Fruit fly (Drosophila melanogaster): ENCODE data around the gene ChT.
A peak's percentile ranks its signal among the peaks of the same experiment; 100 is the strongest.

The ChT gene

DNA sequence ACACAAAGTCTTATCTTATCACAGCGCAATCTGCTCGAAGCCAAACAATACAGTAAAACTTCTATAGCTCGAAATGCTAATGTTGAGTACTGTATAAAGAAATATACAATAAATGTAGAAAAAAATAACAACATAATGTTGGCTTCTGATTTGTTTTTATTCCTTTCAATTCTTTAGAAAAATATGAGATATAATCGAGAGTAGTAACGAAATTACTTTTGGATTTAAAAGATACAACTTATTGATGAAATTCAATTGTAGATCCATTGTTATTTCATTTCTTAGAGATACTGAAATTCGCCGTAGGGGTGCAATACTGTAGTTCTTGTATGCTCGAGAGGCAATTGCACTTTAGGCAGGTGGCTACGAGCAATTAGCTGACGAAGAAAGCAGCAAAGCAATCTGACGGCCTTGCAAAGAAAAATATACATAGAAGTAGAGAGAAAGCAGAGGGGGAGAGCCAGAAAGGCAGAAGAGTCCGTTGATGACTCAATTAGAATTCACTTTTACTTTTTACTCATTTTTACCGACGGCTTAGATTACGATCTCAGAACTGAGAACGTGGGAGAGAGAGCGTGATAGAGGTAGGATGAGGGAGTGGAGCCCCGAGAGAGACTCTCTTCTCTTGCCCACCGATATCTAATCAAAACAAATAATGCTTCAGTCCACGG is 9.8 kb upstream of the ChT start (continued):
- peak; percentile 24; the same call in 1 of the 2 replicates for TF ChIP-seq ssp (GFP tag; IDR thresholded peaks at IDR 0.05)
- TF ChIP-seq CG12744 (GFP tag; optimal IDR thresholded peaks at IDR 0.05), result no peak
- no peak for TF ChIP-seq CG31388 (GFP tag; optimal IDR thresholded peaks at IDR 0.05)
- TF ChIP-seq sisA (GFP tag; IDR thresholded peaks at IDR 0.05), result peak; percentile 50
- 0 out of 3 replicates have a peak, but pooled peaks have one; percentile 28 for TF ChIP-seq croc (GFP tag; conservative IDR thresholded peaks at IDR 0.05)
- TF ChIP-seq CG5180 (GFP tag; optimal IDR thresholded peaks at IDR 0.05), result peak; percentile 14
- TF ChIP-seq PHDP (tag; optimal IDR thresholded peaks at IDR 0.05), result peak; percentile 65
- no peak for TF ChIP-seq CG31365 (tag; optimal IDR thresholded peaks at IDR 0.05)
- TF ChIP-seq Eip74EF (GFP tag; optimal IDR thresholded peaks at IDR 0.05), result peak in 1 of 2 experiments; percentile 84
- TF ChIP-seq CG17186 (GFP tag; optimal IDR thresholded peaks at IDR 0.05), result no peak
- no peak for TF ChIP-seq pan (optimal IDR thresholded peaks at IDR 0.05)
- peak in 1 of 2 experiments; percentile 26 for TF ChIP-seq pan (GFP tag; optimal IDR thresholded peaks at IDR 0.05 in 1 of 2, IDR thresholded peaks at IDR 0.05 in 1 of 2)
- peak; percentile 70 for TF ChIP-seq unpg (GFP tag; optimal IDR thresholded peaks at IDR 0.05)
- no peak for TF ChIP-seq bowl (GFP tag; IDR thresholded peaks at IDR 0.05)
- no peak for TF ChIP-seq pnt (GFP tag; optimal IDR thresholded peaks at IDR 0.05)
- no peak for TF ChIP-seq CG6791 (GFP tag; IDR thresholded peaks at IDR 0.05; ENCODE audit: partially characterized antibody)
- TF ChIP-seq Rfx (GFP tag; IDR thresholded peaks at IDR 0.05), result no peak
- TF ChIP-seq Antp (GFP tag; optimal IDR thresholded peaks at IDR 0.05), result no peak
- TF ChIP-seq ems (GFP tag; optimal IDR thresholded peaks at IDR 0.05), result no peak
- no peak for TF ChIP-seq h (optimal IDR thresholded peaks at IDR 0.05)
- peak; percentile 44 for TF ChIP-seq Xrp1 (GFP tag; IDR thresholded peaks at IDR 0.05)
- no peak for TF ChIP-seq scrt (GFP tag; optimal IDR thresholded peaks at IDR 0.05)
- TF ChIP-seq cato (GFP tag; optimal IDR thresholded peaks at IDR 0.05; ENCODE audit: borderline replicate concordance), result no peak
- no peak for TF ChIP-seq Hey (tag; optimal IDR thresholded peaks at IDR 0.05)
- TF ChIP-seq HLH54F (GFP tag; optimal IDR thresholded peaks at IDR 0.05), result no peak
- TF ChIP-seq wek (GFP tag; optimal IDR thresholded peaks at IDR 0.05), result no peak
- no peak for TF ChIP-seq MTF-1 (GFP tag; optimal IDR thresholded peaks at IDR 0.05; ENCODE audit: borderline replicate concordance)
- TF ChIP-seq mld (GFP tag; IDR thresholded peaks at IDR 0.05; ENCODE audit: partially characterized antibody), result no peak
- no peak for TF ChIP-seq CTCF (GFP tag; optimal IDR thresholded peaks at IDR 0.05)
- TF ChIP-seq toy (GFP tag; IDR thresholded peaks at IDR 0.05), result no peak
- TF ChIP-seq CG8924 (tag; optimal IDR thresholded peaks at IDR 0.05), result peak; percentile 61
- no peak for TF ChIP-seq CG7928 (GFP tag; optimal IDR thresholded peaks at IDR 0.05)
- peak; percentile 34 for TF ChIP-seq CG10979 (tag; optimal IDR thresholded peaks at IDR 0.05)
- no peak for TF ChIP-seq al (GFP tag; IDR thresholded peaks at IDR 0.05)
- no peak for TF ChIP-seq CG9876 (GFP tag; optimal IDR thresholded peaks at IDR 0.05)
- TF ChIP-seq ttk (GFP tag; IDR thresholded peaks at IDR 0.05), result 0 out of 2 replicates have a peak, but pooled peaks have one; percentile 29
- peak; percentile 69 for TF ChIP-seq ind (GFP tag; optimal IDR thresholded peaks at IDR 0.05)
- no peak for TF ChIP-seq Asciz (GFP tag; optimal IDR thresholded peaks at IDR 0.05)
- TF ChIP-seq CG42726 (GFP tag; IDR thresholded peaks at IDR 0.05; ENCODE audit: partially characterized antibody), result no peak
- TF ChIP-seq gsb (GFP tag; IDR thresholded peaks at IDR 0.05), result no peak
- TF ChIP-seq vnd (GFP tag; IDR thresholded peaks at IDR 0.05; ENCODE audit: partially characterized antibody), result no peak
- TF ChIP-seq Oli (tag; optimal IDR thresholded peaks at IDR 0.05), result peak; percentile 63
- peak; percentile 41 for TF ChIP-seq CG9727 (GFP tag; optimal IDR thresholded peaks at IDR 0.05)
- no peak for TF ChIP-seq B-H1 (GFP tag; IDR thresholded peaks at IDR 0.05)
- TF ChIP-seq phol (tag; optimal IDR thresholded peaks at IDR 0.05), result peak; percentile 76
- TF ChIP-seq CG17385 (GFP tag; optimal IDR thresholded peaks at IDR 0.05), result peak; percentile 40
- TF ChIP-seq ewg (GFP tag; optimal IDR thresholded peaks at IDR 0.05), result peak; percentile 43
- TF ChIP-seq Optix (GFP tag; IDR thresholded peaks at IDR 0.05), result no peak
- TF ChIP-seq CG7556 (GFP tag; optimal IDR thresholded peaks at IDR 0.05), result peak; percentile 68
- no peak for TF ChIP-seq cas (GFP tag; IDR thresholded peaks at IDR 0.05)
